Worm (Caenorhabditis elegans) whole organism, L1 larva: ENCODE measurements around the gene ire-1.

ENCODE experiments used
- alr-1 ChIP-seq: fragments of 200-800 bp; sonication (Bioruptor generic); optimal IDR thresholded peaks from 2 replicates; lab custom pipeline; 2018; ENCODE audit warnings: borderline replicate concordance, mild to moderate bottlenecking, missing genetic modification characterization, missing compliant biosample characterization
- fkh-8 ChIP-seq: sonication (generic microtip); optimal IDR thresholded peaks from 2 replicates; lab custom pipeline; 2016; ENCODE audit warnings: mild to moderate bottlenecking, missing genetic modification characterization, missing compliant biosample characterization
- lin-35 ChIP-seq, 2 experiments: fragments of 150-350 bp; optimal IDR thresholded peaks; 2 replicates each; lab custom pipeline; 2014; ENCODE audit warnings: missing biosample characterization in 2 of 2, missing genetic modification characterization in 2 of 2, missing genetic modification reagents in 2 of 2
- pag-3 ChIP-seq: sonication (generic microtip); optimal IDR thresholded peaks from 2 replicates; lab custom pipeline; 2017; ENCODE audit warnings: missing genetic modification characterization, mild to moderate bottlenecking, missing compliant biosample characterization, antibody characterized with exemption, borderline replicate concordance; ENCODE audit not compliant: insufficient read depth
- unc-98 ChIP-seq: fragments of 200-800 bp; sonication (Bioruptor generic); IDR thresholded peaks from 2 replicates; pipeline ENCODE4 v1.3.6; 2022; ENCODE audit warnings: missing genetic modification characterization, missing compliant biosample characterization
- zag-1 ChIP-seq: fragments of 150-350 bp; optimal IDR thresholded peaks from 2 replicates; lab custom pipeline; 2014; ENCODE audit warnings: missing biosample characterization, missing genetic modification characterization

- TF ChIP-seq fkh-8 (tag; lab: Kevin White, UChicago) (peak; percentile 47), pag-3 (tag; lab: Kevin White, UChicago) (peak; percentile 84), unc-98 (GFP tag; lab: Robert Waterston, UW) (no peak), zag-1 (no peak), lin-35 (GFP tag; optimal IDR thresholded peaks at IDR 0.05; lab: Kevin White, UChicago) (peak; percentile 66 to 88), alr-1 (no peak)
These were observed 49.3 kb downstream of the ire-1 start, which contains the start of gene K02C4.2 for ce11 chrII:8075324-8075810.
